Fruit fly (Drosophila melanogaster): ENCODE results near the gene CG2111.
"Not testable (repeated sequence)": the region's sequence is repeated elsewhere in the genome, so short reads cannot be mapped to it uniquely, and the experiment has no call there.

dm6 chrX:10661743-10662142 is 4.3 kb downstream of the CG2111 start, which contains the start of gene Rab9E:
- TF ChIP-seq CG8478, CTCF (optimal IDR thresholded peaks at IDR 0.05): not testable (repeated sequence)

Measured in S2 (cell line).